Worm (Caenorhabditis elegans): ENCODE results near the gene F18A11.2.

F18A11.2 gene

DNA sequence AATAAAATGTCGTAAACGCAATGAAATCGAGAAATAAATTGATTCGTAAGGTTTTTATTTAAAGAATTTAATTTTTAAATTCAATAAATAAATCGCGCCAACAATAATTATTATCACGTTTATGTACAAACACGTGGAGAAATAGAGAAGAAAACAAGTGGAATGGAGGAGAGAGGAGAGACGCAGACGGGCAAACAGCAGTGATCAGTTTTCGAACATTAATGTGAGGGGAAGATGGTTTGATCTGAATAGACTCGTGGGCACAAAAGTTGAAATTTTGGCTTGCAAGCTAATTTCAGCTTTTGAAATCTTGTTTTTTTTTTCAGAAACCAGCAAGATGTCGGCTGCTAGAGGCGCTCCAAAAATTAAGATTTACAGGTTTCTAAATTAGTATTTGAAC, 35.2 kb upstream of the F18A11.2 start, which contains the start of gene hphd-1 (continued):
- TF ChIP-seq ceh-62 (tag; optimal IDR thresholded peaks at IDR 0.05) (no peak), nhr-77 (tag; optimal IDR thresholded peaks at IDR 0.05) (peak; percentile 59), dmd-9 (GFP tag; IDR thresholded peaks at IDR 0.05) (no peak), lsy-2 (tag; optimal IDR thresholded peaks at IDR 0.05) (peak in 1 of 2 experiments; percentile 71), nhr-28 (tag; optimal IDR thresholded peaks at IDR 0.05) (peak; percentile 83), D1046.2 (GFP tag; IDR thresholded peaks at IDR 0.05) (no peak)

DNA sequence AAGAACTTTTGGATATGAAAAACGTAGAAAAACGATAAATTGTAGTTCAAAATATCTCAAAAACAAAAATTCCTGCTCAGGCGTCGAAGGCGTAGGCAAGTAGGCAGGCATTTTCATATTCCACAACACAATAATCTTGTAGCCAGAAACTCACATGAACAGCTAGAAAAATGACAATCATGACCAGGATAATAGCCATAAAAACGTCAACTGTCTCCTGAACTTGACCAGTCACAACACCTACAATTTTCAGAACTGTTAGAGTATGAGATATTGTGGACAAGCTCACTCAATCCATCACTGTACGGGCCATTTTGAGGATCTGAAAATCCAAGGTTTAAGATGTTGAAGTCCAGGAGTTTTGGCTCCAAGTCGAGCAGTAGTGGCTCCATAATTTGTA, 34.1 kb upstream of the F18A11.2 start, which contains the start of gene Y38F1A.7:
TSS of gene Y38F1A.7 (minus strand) at position 392 of the 400 bp plus-strand sequence.
- no peak for TF ChIP-seq zip-2 (tag; optimal IDR thresholded peaks at IDR 0.05)
- TF ChIP-seq hlh-30 (tag; optimal IDR thresholded peaks at IDR 0.05; ENCODE audit: insufficient read depth) = no peak
- peak in 1 of 2 experiments; percentile 92 for TF ChIP-seq unc-62 (GFP tag; optimal IDR thresholded peaks at IDR 0.05 in 1 of 2)
- TF ChIP-seq unc-62 (tag; optimal IDR thresholded peaks at IDR 0.05) = no peak
- TF ChIP-seq Y75B8A.6 (GFP tag; IDR thresholded peaks at IDR 0.05) = no peak
- no peak for TF ChIP-seq lin-1 (GFP tag; IDR thresholded peaks at IDR 0.05)

- TF ChIP-seq egl-27 (tag; optimal IDR thresholded peaks at IDR 0.05) (no peak), mes-2 (tag; optimal IDR thresholded peaks at IDR 0.05; ENCODE audit: poor library complexity, severe bottlenecking) (no peak), snpc-4 (tag; optimal IDR thresholded peaks at IDR 0.05) (no peak), unc-130 (GFP tag; optimal IDR thresholded peaks at IDR 0.05) (no peak), daf-12 (tag; optimal IDR thresholded peaks at IDR 0.05) (no peak), nhr-41 (GFP tag; IDR thresholded peaks at IDR 0.05) (no peak), mxl-3 (GFP tag; optimal IDR thresholded peaks at IDR 0.05) (no peak), cey-2 (tag; optimal IDR thresholded peaks at IDR 0.05; ENCODE audit: borderline replicate concordance, insufficient read depth) (no peak), lin-39 (tag; optimal IDR thresholded peaks at IDR 0.05) (no peak), saeg-2 (GFP tag; IDR thresholded peaks at IDR 0.05) (no peak), nhr-237 (tag; optimal IDR thresholded peaks at IDR 0.05) (no peak), set-16 (GFP tag; IDR thresholded peaks at IDR 0.05) (no peak), ceh-20 (GFP tag; IDR thresholded peaks at IDR 0.05) (no peak), attf-4 (tag; optimal IDR thresholded peaks at IDR 0.05) (no peak), nhr-111 (GFP tag; optimal IDR thresholded peaks at IDR 0.05) (no peak), fos-1 (tag; optimal IDR thresholded peaks at IDR 0.05) (no peak)
Measured at ce11 chrII:13000753-13001152, 30.7 kb upstream of the F18A11.2 start, which contains the start of gene Y38F1A.8. Gene Y38F1A.8 (minus strand): TSS chrII:13000853.

DNA sequence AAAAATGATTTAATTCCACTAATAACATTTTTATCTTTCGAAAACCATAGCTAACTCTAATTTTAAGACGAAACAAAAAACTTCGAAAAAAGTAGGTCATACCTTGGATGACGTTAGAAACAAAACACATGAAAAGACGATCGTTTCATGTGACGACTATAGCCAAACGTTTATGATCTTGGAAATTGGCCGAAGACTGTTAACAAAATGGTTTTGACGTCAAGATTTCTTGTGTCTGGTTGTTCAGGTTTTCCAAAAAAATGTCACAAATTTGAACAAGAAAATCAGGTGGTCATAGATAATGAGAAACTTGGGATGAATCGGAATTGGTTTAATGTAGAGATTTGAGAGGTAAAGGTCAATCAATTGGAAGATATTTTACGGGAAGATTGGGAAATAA, 28.3 kb upstream of the F18A11.2 start:
- no peak for TF ChIP-seq daf-8 (GFP tag; IDR thresholded peaks at IDR 0.05)
- TF ChIP-seq dve-1 (tag; optimal IDR thresholded peaks at IDR 0.05; ENCODE audit: insufficient read depth) = no peak
- TF ChIP-seq hlh-30 (tag; optimal IDR thresholded peaks at IDR 0.05; ENCODE audit: insufficient read depth) = peak; percentile 60
- no peak for TF ChIP-seq tra-1 (GFP tag; IDR thresholded peaks at IDR 0.05)
- no peak for TF ChIP-seq nhr-102 (tag; optimal IDR thresholded peaks at IDR 0.05)
- no peak for TF ChIP-seq lin-39 (tag; optimal IDR thresholded peaks at IDR 0.05)
- no peak for TF ChIP-seq nhr-48 (tag; optimal IDR thresholded peaks at IDR 0.05)

ce11 chrII:13004160-13004871, 27.2 kb upstream of the F18A11.2 start:
- TF ChIP-seq dmd-6 (GFP tag; IDR thresholded peaks at IDR 0.05) (peak; percentile 63), pqm-1 (tag; optimal IDR thresholded peaks at IDR 0.05) (peak; percentile 64), unc-130 (GFP tag; optimal IDR thresholded peaks at IDR 0.05) (no peak), dve-1 (tag; optimal IDR thresholded peaks at IDR 0.05; ENCODE audit: insufficient read depth) (peak; percentile 51), aha-1 (tag) (peak; percentile 88), daf-16 (GFP tag; optimal IDR thresholded peaks at IDR 0.05) (no peak), daf-16 (tag; optimal IDR thresholded peaks at IDR 0.05) (peak; percentile 68), nhr-25 (tag; optimal IDR thresholded peaks at IDR 0.05; ENCODE audit: borderline replicate concordance, insufficient read depth) (no peak), ceh-28 (tag; optimal IDR thresholded peaks at IDR 0.05) (no peak), mxl-3 (GFP tag; optimal IDR thresholded peaks at IDR 0.05) (peak; percentile 10), nhr-48 (tag; optimal IDR thresholded peaks at IDR 0.05) (peak; percentile 55), nhr-28 (tag; optimal IDR thresholded peaks at IDR 0.05) (peak; percentile 97), tra-1 (GFP tag; IDR thresholded peaks at IDR 0.05) (0 out of 2 replicates have a peak, but pooled peaks have one; percentile 7), unc-62 (GFP tag; optimal IDR thresholded peaks at IDR 0.05 in 1 of 2) (peak in 1 of 2 experiments; percentile 97), unc-62 (tag; optimal IDR thresholded peaks at IDR 0.05) (no peak), hlh-11 (tag; optimal IDR thresholded peaks at IDR 0.05) (peak; percentile 63), F10B5.3 (tag; optimal IDR thresholded peaks at IDR 0.05) (no peak)

All from whole organism, L4 larva.